Fruit fly (Drosophila melanogaster) whole organism, embryonic: Measurements from ENCODE around the gene CG43307.

Experiments
- Ada2b ChIP-seq: fragments of 200-800 bp; sonication (Bioruptor generic); IDR thresholded peaks from 2 replicates; pipeline ENCODE4 v1.3.6; 2022; ENCODE audit warnings: missing biosample characterization, missing genetic modification characterization
- Bgb ChIP-seq: fragments of 200-800 bp; sonication (Bioruptor generic); IDR thresholded peaks from 2 replicates; pipeline ENCODE4 v1.3.6; 2022; ENCODE audit warnings: missing biosample characterization, missing genetic modification characterization; ENCODE audit not compliant: partially characterized antibody
- CG10366 ChIP-seq: fragments of 200-800 bp; sonication (Bioruptor generic); IDR thresholded peaks from 2 replicates; pipeline ENCODE4 v1.3.6; 2022; ENCODE audit warnings: missing biosample characterization, missing genetic modification characterization
- CG10565 ChIP-seq: fragments of 200-800 bp; sonication (Bioruptor generic); optimal IDR thresholded peaks from 3 replicates; lab custom pipeline; 2016; ENCODE audit warnings: missing biosample characterization, mild to moderate bottlenecking, missing genetic modification characterization
- CG12155 ChIP-seq: fragments of 200-800 bp; sonication (Bioruptor generic); optimal IDR thresholded peaks from 3 replicates; lab custom pipeline; 2016; ENCODE audit warnings: missing biosample characterization, missing genetic modification characterization
- CG13123 ChIP-seq: fragments of 200-800 bp; sonication (Bioruptor generic); optimal IDR thresholded peaks from 2 replicates; lab custom pipeline; 2016; ENCODE audit warnings: missing biosample characterization, missing genetic modification characterization
- CG13287 ChIP-seq: fragments of 200-800 bp; sonication (Bioruptor generic); IDR thresholded peaks from 2 replicates; pipeline ENCODE4 v1.3.6; 2022; ENCODE audit warnings: missing biosample characterization, missing genetic modification characterization; ENCODE audit not compliant: partially characterized antibody
- CG13424 ChIP-seq: fragments of 200-800 bp; sonication (Bioruptor generic); optimal IDR thresholded peaks from 2 replicates; lab custom pipeline; 2019; ENCODE audit warnings: missing biosample characterization, mild to moderate bottlenecking, missing genetic modification characterization, moderate library complexity
- CG13624 ChIP-seq: fragments of 200-800 bp; sonication (Bioruptor generic); optimal IDR thresholded peaks from 2 replicates; lab custom pipeline; 2016; ENCODE audit warnings: missing biosample characterization, missing genetic modification characterization
- CG14965 ChIP-seq: fragments of 200-800 bp; sonication (Bioruptor generic); optimal IDR thresholded peaks from 2 replicates; lab custom pipeline; 2016; ENCODE audit warnings: missing biosample characterization, missing genetic modification characterization, borderline replicate concordance
- CG15269 ChIP-seq: fragments of 200-800 bp; sonication (Bioruptor generic); optimal IDR thresholded peaks from 2 replicates; lab custom pipeline; 2018; ENCODE audit warnings: missing biosample characterization, mild to moderate bottlenecking, missing genetic modification characterization, moderate library complexity
- CG15601 ChIP-seq: fragments of 200-800 bp; sonication (Bioruptor generic); optimal IDR thresholded peaks from 3 replicates; lab custom pipeline; 2019; ENCODE audit warnings: missing biosample characterization, mild to moderate bottlenecking, missing genetic modification characterization, moderate library complexity
- CG15696 ChIP-seq: fragments of 200-800 bp; sonication (Bioruptor generic); optimal IDR thresholded peaks from 2 replicates; lab custom pipeline; 2019; ENCODE audit warnings: missing biosample characterization, mild to moderate bottlenecking, missing genetic modification characterization, moderate library complexity
- CG17359 ChIP-seq: fragments of 200-800 bp; sonication (Bioruptor generic); optimal IDR thresholded peaks from 3 replicates; lab custom pipeline; 2018; ENCODE audit warnings: missing biosample characterization, mild to moderate bottlenecking, missing genetic modification characterization, moderate library complexity
- CG30403 ChIP-seq: fragments of 200-800 bp; sonication (Bioruptor generic); optimal IDR thresholded peaks from 3 replicates; lab custom pipeline; 2016; ENCODE audit warnings: missing biosample characterization, missing genetic modification characterization
- CG31441 ChIP-seq: fragments of 200-800 bp; sonication (Bioruptor generic); IDR thresholded peaks from 2 replicates; pipeline ENCODE4 v1.3.6; 2022; ENCODE audit warnings: missing biosample characterization, missing genetic modification characterization
- CG3838 ChIP-seq: fragments of 200-800 bp; sonication (Bioruptor generic); optimal IDR thresholded peaks from 3 replicates; lab custom pipeline; 2016; ENCODE audit warnings: missing biosample characterization, missing genetic modification characterization
- CG43689 ChIP-seq: fragments of 200-800 bp; sonication (Bioruptor generic); IDR thresholded peaks from 2 replicates; pipeline ENCODE4 v1.3.6; 2022; ENCODE audit warnings: missing biosample characterization, missing genetic modification characterization
- CrebB ChIP-seq: fragments of 200-800 bp; sonication (Bioruptor generic); optimal IDR thresholded peaks from 3 replicates; lab custom pipeline; 2018; ENCODE audit warnings: missing biosample characterization, mild to moderate bottlenecking, missing genetic modification characterization
- Dll ChIP-seq: fragments of 200-800 bp; sonication (Bioruptor generic); IDR thresholded peaks from 4 replicates; pipeline ENCODE4 v1.3.6; 2022; ENCODE audit warnings: missing biosample characterization, missing genetic modification characterization; ENCODE audit not compliant: partially characterized antibody
- E2f2 ChIP-seq: fragments of 200-800 bp; sonication (Bioruptor generic); IDR thresholded peaks from 2 replicates; pipeline ENCODE4 v1.3.6; 2022; ENCODE audit warnings: missing biosample characterization, missing genetic modification characterization
- Ets65A ChIP-seq: fragments of 200-800 bp; sonication (Bioruptor generic); peaks from one replicate; lab custom pipeline; 2016; ENCODE audit warnings: missing biosample characterization, missing genetic modification characterization
- Fer3 ChIP-seq: fragments of 200-800 bp; sonication (Bioruptor generic); optimal IDR thresholded peaks from 2 replicates; lab custom pipeline; 2018; ENCODE audit warnings: missing biosample characterization, mild to moderate bottlenecking, missing genetic modification characterization, moderate library complexity
- H15 ChIP-seq: fragments of 200-800 bp; sonication (Bioruptor generic); IDR thresholded peaks from 3 replicates; pipeline ENCODE4 v1.3.6; 2022; ENCODE audit warnings: missing biosample characterization, missing genetic modification characterization
- Hr3 ChIP-seq: fragments of 200-800 bp; sonication (Bioruptor generic); optimal IDR thresholded peaks from 3 replicates; lab custom pipeline; 2016; ENCODE audit warnings: missing biosample characterization, missing genetic modification characterization
- NC2β ChIP-seq: fragments of 200-800 bp; sonication (Bioruptor generic); optimal IDR thresholded peaks from 2 replicates; lab custom pipeline; 2016; ENCODE audit warnings: missing biosample characterization, missing genetic modification characterization
- NK7.1 ChIP-seq: fragments of 200-800 bp; sonication (Bioruptor generic); optimal IDR thresholded peaks from 3 replicates; lab custom pipeline; 2016; ENCODE audit warnings: missing biosample characterization, missing genetic modification characterization
- Nf-YB ChIP-seq: fragments of 200-800 bp; sonication (Bioruptor generic); optimal IDR thresholded peaks from 3 replicates; lab custom pipeline; 2019; ENCODE audit warnings: missing biosample characterization, mild to moderate bottlenecking, missing genetic modification characterization, moderate library complexity
- Pdp1 ChIP-seq, 2 experiments: fragments of 200-800 bp; sonication (Bioruptor generic); optimal IDR thresholded peaks; 3 replicates each; lab custom pipeline; 2016; ENCODE audit warnings: missing biosample characterization in 2 of 2, missing genetic modification characterization in 2 of 2, mild to moderate bottlenecking in 1 of 2, moderate library complexity in 1 of 2
- Ptx1 ChIP-seq: fragments of 200-800 bp; sonication (Bioruptor generic); IDR thresholded peaks from 2 replicates; pipeline ENCODE4 v1.3.6; 2022; ENCODE audit warnings: missing biosample characterization, missing genetic modification characterization
- Spps ChIP-seq: fragments of 200-800 bp; sonication (Bioruptor generic); optimal IDR thresholded peaks from 2 replicates; lab custom pipeline; 2018; ENCODE audit warnings: missing biosample characterization, mild to moderate bottlenecking, missing genetic modification characterization
- Ssrp ChIP-seq: fragments of 200-800 bp; sonication (Bioruptor generic); optimal IDR thresholded peaks from 2 replicates; lab custom pipeline; 2018; ENCODE audit warnings: missing biosample characterization, mild to moderate bottlenecking, missing genetic modification characterization, moderate library complexity
- chif ChIP-seq, 2 experiments: fragments of 200-800 bp; sonication (Bioruptor generic); optimal IDR thresholded peaks; 3 replicates each; lab custom pipeline; 2016; ENCODE audit warnings: missing biosample characterization in 2 of 2, missing genetic modification characterization in 2 of 2
- croc ChIP-seq: fragments of 200-800 bp; sonication (Bioruptor generic); conservative IDR thresholded peaks from 3 replicates; pipeline ENCODE4 v1.3.6; 2022; ENCODE audit warnings: missing biosample characterization, missing genetic modification characterization
- gem ChIP-seq: fragments of 200-800 bp; sonication (Bioruptor generic); optimal IDR thresholded peaks from 2 replicates; lab custom pipeline; 2019; ENCODE audit warnings: missing biosample characterization, mild to moderate bottlenecking, missing genetic modification characterization, moderate library complexity
- gro ChIP-seq: fragments of 200-800 bp; sonication (Bioruptor generic); optimal IDR thresholded peaks from 2 replicates; lab custom pipeline; 2016; ENCODE audit warnings: missing biosample characterization, missing genetic modification characterization
- hbn ChIP-seq: fragments of 200-800 bp; sonication (Bioruptor generic); IDR thresholded peaks from 2 replicates; pipeline ENCODE4 v1.3.6; 2022; ENCODE audit warnings: missing biosample characterization, missing genetic modification characterization; ENCODE audit not compliant: partially characterized antibody
- jumu ChIP-seq: fragments of 200-800 bp; sonication (Bioruptor generic); optimal IDR thresholded peaks from 3 replicates; lab custom pipeline; 2016; ENCODE audit warnings: missing biosample characterization, missing genetic modification characterization
- ken ChIP-seq: fragments of 200-800 bp; sonication (Bioruptor generic); IDR thresholded peaks from 3 replicates; pipeline ENCODE4 v1.3.6; 2022; ENCODE audit warnings: missing biosample characterization, missing genetic modification characterization
- knrl ChIP-seq: fragments of 200-800 bp; sonication (Bioruptor generic); IDR thresholded peaks from 3 replicates; pipeline ENCODE4 v1.3.6; 2022; ENCODE audit warnings: missing biosample characterization, missing genetic modification characterization; ENCODE audit not compliant: partially characterized antibody
- lab ChIP-seq: fragments of 200-800 bp; sonication (Bioruptor generic); optimal IDR thresholded peaks from 3 replicates; lab custom pipeline; 2017; ENCODE audit warnings: missing biosample characterization, missing genetic modification characterization, mild to moderate bottlenecking, moderate library complexity, missing genetic modification reagents
- lbe ChIP-seq: fragments of 200-800 bp; sonication (Bioruptor generic); optimal IDR thresholded peaks from 2 replicates; lab custom pipeline; 2016; ENCODE audit warnings: missing biosample characterization, mild to moderate bottlenecking, missing genetic modification characterization
- lmd ChIP-seq: fragments of 200-800 bp; sonication (Bioruptor generic); IDR thresholded peaks from 2 replicates; pipeline ENCODE4 v1.3.6; 2022; ENCODE audit warnings: missing biosample characterization, missing genetic modification characterization
- mld ChIP-seq: fragments of 200-800 bp; sonication (Bioruptor generic); IDR thresholded peaks from 3 replicates; pipeline ENCODE4 v1.3.6; 2022; ENCODE audit warnings: missing biosample characterization, missing genetic modification characterization; ENCODE audit not compliant: partially characterized antibody
- phol ChIP-seq: fragments of 200-800 bp; sonication (Bioruptor generic); optimal IDR thresholded peaks from 3 replicates; lab custom pipeline; 2018; ENCODE audit warnings: missing biosample characterization, mild to moderate bottlenecking, missing genetic modification characterization, moderate library complexity
- pnt ChIP-seq: fragments of 200-800 bp; sonication (Bioruptor generic); optimal IDR thresholded peaks from 3 replicates; lab custom pipeline; 2016; ENCODE audit warnings: missing biosample characterization, missing genetic modification characterization
- schlank ChIP-seq: fragments of 200-800 bp; sonication (Bioruptor generic); optimal IDR thresholded peaks from 2 replicates; lab custom pipeline; 2018; ENCODE audit warnings: missing biosample characterization, mild to moderate bottlenecking, missing genetic modification characterization
- sug ChIP-seq: fragments of 200-800 bp; optimal IDR thresholded peaks from 2 replicates; lab custom pipeline; 2019; ENCODE audit warnings: missing biosample characterization, mild to moderate bottlenecking, missing genetic modification characterization, moderate library complexity
- toy ChIP-seq: fragments of 200-800 bp; sonication (Bioruptor generic); IDR thresholded peaks from 2 replicates; pipeline ENCODE4 v1.3.6; 2022; ENCODE audit warnings: missing biosample characterization, missing genetic modification characterization
- unpg ChIP-seq: fragments of 200-800 bp; sonication (Bioruptor generic); optimal IDR thresholded peaks from 3 replicates; lab custom pipeline; 2018; ENCODE audit warnings: missing biosample characterization, mild to moderate bottlenecking, missing genetic modification characterization, moderate library complexity

The CG43307 gene

DNA sequence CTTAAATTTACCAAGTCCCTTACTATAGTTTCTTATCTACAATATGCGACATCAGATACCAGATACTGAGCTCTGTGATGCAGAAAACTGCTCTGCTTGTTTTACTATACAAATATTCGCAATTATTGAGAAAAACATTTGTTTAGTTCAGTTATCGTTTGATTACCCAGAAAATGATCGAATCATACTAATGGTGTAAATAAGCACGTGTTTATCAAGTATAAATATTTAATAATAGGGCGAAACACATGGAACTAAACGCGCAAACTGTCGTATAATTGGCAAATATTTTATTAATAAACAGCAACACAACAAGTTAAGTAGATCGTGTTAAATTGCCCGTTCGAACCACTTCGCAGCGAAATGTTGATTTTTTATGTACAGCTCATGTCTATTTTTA is 13.4 kb upstream of the CG43307 start (continued):
- no peak for TF ChIP-seq CG10565 (GFP tag; lab: Kevin White, UChicago)
- TF ChIP-seq NC2β, result no peak
- TF ChIP-seq Nf-YB (GFP tag; lab: Kevin White, UChicago), result peak; percentile 4
- peak; percentile 73 for TF ChIP-seq unpg (GFP tag; lab: Kevin White, UChicago)
- TF ChIP-seq knrl (GFP tag; lab: Robert Waterston, UW), result no peak
- TF ChIP-seq CG31441 (GFP tag; lab: Robert Waterston, UW), result peak; percentile 24; the same call in 1 of the 2 replicates
- no peak for TF ChIP-seq Spps (tag; lab: Kevin White, UChicago)
- 0 out of 2 replicates have a peak, but pooled peaks have one; percentile 8 for TF ChIP-seq CG10366 (GFP tag; lab: Robert Waterston, UW)
- TF ChIP-seq pnt (GFP tag; lab: Kevin White, UChicago), result no peak
- no peak for TF ChIP-seq CG43689 (GFP tag; lab: Robert Waterston, UW)
- no peak for TF ChIP-seq Ada2b (GFP tag; lab: Robert Waterston, UW)
- TF ChIP-seq lbe (GFP tag; lab: Kevin White, UChicago), result no peak
- TF ChIP-seq CG14965 (GFP tag; lab: Kevin White, UChicago), result no peak
- TF ChIP-seq Pdp1 (GFP tag; optimal IDR thresholded peaks at IDR 0.05; lab: Kevin White, UChicago), result no peak
- peak; percentile 19 for TF ChIP-seq CG13123
- TF ChIP-seq H15 (GFP tag; lab: Robert Waterston, UW), result no peak
- peak; percentile 75 for TF ChIP-seq lab
- peak; percentile 76 for TF ChIP-seq gem
- no peak for TF ChIP-seq CG13424
- no peak for TF ChIP-seq CG15696 (tag; lab: Kevin White, UChicago)
- no peak for TF ChIP-seq toy (GFP tag; lab: Robert Waterston, UW)
- peak; percentile 45 for TF ChIP-seq sug (tag; lab: Kevin White, UChicago)
- peak; percentile 49 for TF ChIP-seq gro (GFP tag; lab: Kevin White, UChicago)
- TF ChIP-seq jumu (GFP tag; lab: Kevin White, UChicago), result no peak
- TF ChIP-seq Hr3, result peak; percentile 23
- peak; percentile 14 for TF ChIP-seq CG12155 (GFP tag; lab: Kevin White, UChicago)
- TF ChIP-seq phol (tag; lab: Kevin White, UChicago), result no peak
- no peak for TF ChIP-seq CG30403 (GFP tag; lab: Kevin White, UChicago)
- TF ChIP-seq mld, result no peak
- 0 out of 2 replicates have a peak, but pooled peaks have one; percentile 29 for TF ChIP-seq E2f2 (GFP tag; lab: Robert Waterston, UW)
- peak; percentile 75 for TF ChIP-seq Fer3 (tag; lab: Kevin White, UChicago)
- TF ChIP-seq Ssrp, result no peak
- TF ChIP-seq croc, result no peak
- peak; percentile 37 for TF ChIP-seq CrebB (tag; lab: Kevin White, UChicago)
- no peak for TF ChIP-seq hbn
- no peak for TF ChIP-seq lmd (GFP tag; lab: Robert Waterston, UW)
- TF ChIP-seq Ets65A, result peak; percentile 71
- no peak for TF ChIP-seq Bgb (GFP tag; lab: Robert Waterston, UW)
- TF ChIP-seq ken (GFP tag; lab: Robert Waterston, UW), result no peak
- TF ChIP-seq CG15601 (tag; lab: Kevin White, UChicago), result no peak
- no peak for TF ChIP-seq Dll (GFP tag; lab: Robert Waterston, UW)
- peak in 1 of 2 experiments; percentile 30 for TF ChIP-seq chif (GFP tag; optimal IDR thresholded peaks at IDR 0.05; lab: Kevin White, UChicago)
- TF ChIP-seq CG17359 (tag; lab: Kevin White, UChicago), result peak; percentile 55
- peak; percentile 42 for TF ChIP-seq CG13624 (GFP tag; lab: Kevin White, UChicago)
- no peak for TF ChIP-seq Ptx1 (GFP tag; lab: Robert Waterston, UW)
- TF ChIP-seq CG13287 (GFP tag; lab: Robert Waterston, UW), result no peak
- peak; percentile 54 for TF ChIP-seq CG3838
- TF ChIP-seq schlank, result peak; percentile 46
- peak; percentile 69 for TF ChIP-seq CG15269 (tag; lab: Kevin White, UChicago)
- peak; percentile 24 for TF ChIP-seq NK7.1 (GFP tag; lab: Kevin White, UChicago)
